Fruit fly (Drosophila melanogaster) whole organism, embryonic: ENCODE results near the gene ast.
A peak's percentile ranks its signal among the peaks of the same experiment; 100 is the strongest.

Experiments used
- B-H1 ChIP-seq: fragments of 200-800 bp; sonication (Bioruptor generic); IDR thresholded peaks from 3 replicates; pipeline ENCODE4 v1.3.6; 2022; ENCODE audit warnings: missing biosample characterization, missing genetic modification characterization
- BEAF-32 ChIP-seq: fragments of 200-800 bp; sonication (Bioruptor generic); optimal IDR thresholded peaks from 3 replicates; lab custom pipeline; 2017; ENCODE audit warnings: missing biosample characterization, missing genetic modification characterization, mild to moderate bottlenecking, moderate library complexity, missing genetic modification reagents
- Blimp-1 ChIP-seq: fragments of 200-800 bp; sonication (Bioruptor generic); optimal IDR thresholded peaks from 3 replicates; lab custom pipeline; 2018; ENCODE audit warnings: missing biosample characterization, missing genetic modification characterization, mild to moderate bottlenecking, moderate library complexity, missing genetic modification reagents
- CG12391 ChIP-seq: fragments of 200-800 bp; sonication (Bioruptor generic); optimal IDR thresholded peaks from 3 replicates; lab custom pipeline; 2018; ENCODE audit warnings: missing biosample characterization, mild to moderate bottlenecking, missing genetic modification characterization, moderate library complexity
- CG15011 ChIP-seq: fragments of 200-800 bp; sonication (Bioruptor generic); optimal IDR thresholded peaks from 3 replicates; lab custom pipeline; 2018; ENCODE audit warnings: missing biosample characterization, mild to moderate bottlenecking, missing genetic modification characterization
- CG16863 ChIP-seq: fragments of 200-800 bp; sonication (Bioruptor generic); optimal IDR thresholded peaks from 3 replicates; lab custom pipeline; 2016; ENCODE audit warnings: missing biosample characterization, missing genetic modification characterization
- CG17186 ChIP-seq: fragments of 200-800 bp; sonication (Bioruptor generic); optimal IDR thresholded peaks from 3 replicates; lab custom pipeline; 2017; ENCODE audit warnings: missing biosample characterization, missing genetic modification reagents, missing genetic modification characterization
- CG17802 ChIP-seq: fragments of 200-800 bp; sonication (Bioruptor generic); optimal IDR thresholded peaks from 2 replicates; lab custom pipeline; 2018; ENCODE audit warnings: missing biosample characterization, mild to moderate bottlenecking, missing genetic modification characterization, moderate library complexity
- CG18011 ChIP-seq: fragments of 200-800 bp; sonication (Bioruptor generic); optimal IDR thresholded peaks from 2 replicates; lab custom pipeline; 2017; ENCODE audit warnings: missing biosample characterization, missing genetic modification characterization, mild to moderate bottlenecking, moderate library complexity, missing genotype
- CG18619 ChIP-seq: fragments of 200-800 bp; sonication (Bioruptor generic); optimal IDR thresholded peaks from 3 replicates; lab custom pipeline; 2017; ENCODE audit warnings: missing biosample characterization, mild to moderate bottlenecking, missing genetic modification characterization
- CG30431 ChIP-seq: fragments of 200-800 bp; sonication (Bioruptor generic); optimal IDR thresholded peaks from 2 replicates; lab custom pipeline; 2017; ENCODE audit warnings: missing biosample characterization, missing genetic modification characterization
- CG32767 ChIP-seq: fragments of 200-800 bp; sonication (Bioruptor generic); IDR thresholded peaks from 2 replicates; pipeline ENCODE4 v1.3.6; 2022; ENCODE audit warnings: missing biosample characterization, missing genetic modification characterization
- CG34224 ChIP-seq: fragments of 200-800 bp; sonication (Bioruptor generic); IDR thresholded peaks from 3 replicates; pipeline ENCODE4 v1.3.6; 2022; ENCODE audit warnings: missing biosample characterization, missing genetic modification characterization; ENCODE audit not compliant: partially characterized antibody
- CG4360 ChIP-seq: fragments of 200-800 bp; sonication (Bioruptor generic); IDR thresholded peaks from 2 replicates; pipeline ENCODE4 v1.3.6; 2022; ENCODE audit warnings: missing biosample characterization, missing genetic modification characterization
- CG4730 ChIP-seq: fragments of 200-800 bp; sonication (Bioruptor generic); IDR thresholded peaks from 2 replicates; pipeline ENCODE4 v1.3.6; 2022; ENCODE audit warnings: missing biosample characterization, missing genetic modification characterization
- CG6854 ChIP-seq: fragments of 200-800 bp; sonication (Bioruptor generic); optimal IDR thresholded peaks from 3 replicates; lab custom pipeline; 2017; ENCODE audit warnings: missing biosample characterization, mild to moderate bottlenecking, missing genetic modification characterization
- CG7839 ChIP-seq: fragments of 200-800 bp; sonication (Bioruptor generic); optimal IDR thresholded peaks from 3 replicates; lab custom pipeline; 2018; ENCODE audit warnings: missing biosample characterization, mild to moderate bottlenecking, missing genetic modification characterization, moderate library complexity
- CG7928 ChIP-seq: fragments of 200-800 bp; sonication (Bioruptor generic); optimal IDR thresholded peaks from 2 replicates; lab custom pipeline; 2017; ENCODE audit warnings: missing biosample characterization, mild to moderate bottlenecking, missing genetic modification characterization
- CG8944 ChIP-seq: fragments of 200-800 bp; sonication (Bioruptor generic); optimal IDR thresholded peaks from 3 replicates; lab custom pipeline; 2016; ENCODE audit warnings: missing biosample characterization, missing genetic modification characterization
- Elba2 ChIP-seq: fragments of 200-800 bp; sonication (Bioruptor generic); optimal IDR thresholded peaks from 3 replicates; lab custom pipeline; 2016; ENCODE audit warnings: missing biosample characterization, missing genetic modification characterization
- Fer2 ChIP-seq: fragments of 200-800 bp; sonication (Bioruptor generic); optimal IDR thresholded peaks from 2 replicates; lab custom pipeline; 2018; ENCODE audit warnings: missing biosample characterization, mild to moderate bottlenecking, missing genetic modification characterization, moderate library complexity
- Gsc ChIP-seq: fragments of 200-800 bp; sonication (Bioruptor generic); IDR thresholded peaks from 2 replicates; pipeline ENCODE4 v1.3.6; 2022; ENCODE audit warnings: missing biosample characterization, missing genetic modification characterization
- Hsf ChIP-seq: fragments of 200-800 bp; sonication (Bioruptor generic); optimal IDR thresholded peaks from 3 replicates; lab custom pipeline; 2016; ENCODE audit warnings: missing biosample characterization, missing genetic modification characterization
- Rx ChIP-seq: fragments of 200-800 bp; sonication (Bioruptor generic); IDR thresholded peaks from 2 replicates; pipeline ENCODE4 v1.3.6; 2022; ENCODE audit warnings: missing biosample characterization, missing genetic modification characterization
- Scr ChIP-seq: fragments of 200-800 bp; sonication (Bioruptor generic); IDR thresholded peaks from 2 replicates; pipeline ENCODE4 v1.3.6; 2022; ENCODE audit warnings: missing biosample characterization, missing genetic modification characterization; ENCODE audit not compliant: partially characterized antibody
- Sry-β ChIP-seq: fragments of 200-800 bp; sonication (Bioruptor generic); optimal IDR thresholded peaks from 2 replicates; lab custom pipeline; 2018; ENCODE audit warnings: missing biosample characterization, mild to moderate bottlenecking, missing genetic modification characterization, moderate library complexity
- Stat92E ChIP-seq, 3 experiments: fragments of >200 bp in 2 of 3; fragments of 200-800 bp in 1 of 3; sonication (Bioruptor generic) in 1 of 3; optimal IDR thresholded peaks; 2 replicates each; lab custom pipeline; 2017 to 2019; ENCODE audit warnings: missing biosample characterization in 3 of 3, missing genetic modification characterization in 3 of 3, mild to moderate bottlenecking in 1 of 3, moderate library complexity in 1 of 3
- Taf1 ChIP-seq: fragments of 200-800 bp; sonication (Bioruptor generic); IDR thresholded peaks from 2 replicates; pipeline ENCODE4 v1.3.6; 2022; ENCODE audit warnings: missing biosample characterization, missing genetic modification characterization
- amos ChIP-seq: fragments of 200-800 bp; sonication (Bioruptor generic); IDR thresholded peaks from 2 replicates; pipeline ENCODE4 v1.3.6; 2022; ENCODE audit warnings: missing biosample characterization, missing genetic modification characterization; ENCODE audit not compliant: partially characterized antibody
- chinmo ChIP-seq: fragments of 200-800 bp; sonication (Bioruptor generic); IDR thresholded peaks from 4 replicates; pipeline ENCODE4 v1.3.6; 2022; ENCODE audit warnings: missing biosample characterization, missing genetic modification characterization; ENCODE audit not compliant: partially characterized antibody
- chn ChIP-seq: fragments of 200-800 bp; sonication (Bioruptor generic); optimal IDR thresholded peaks from 2 replicates; lab custom pipeline; 2016; ENCODE audit warnings: missing biosample characterization, missing genetic modification characterization
- corto ChIP-seq: fragments of 200-800 bp; sonication (Bioruptor generic); optimal IDR thresholded peaks from 2 replicates; lab custom pipeline; 2016; ENCODE audit warnings: missing biosample characterization, mild to moderate bottlenecking, missing genetic modification characterization, moderate library complexity
- dan ChIP-seq: fragments of 200-800 bp; sonication (Bioruptor generic); IDR thresholded peaks from 2 replicates; pipeline ENCODE4 v1.3.6; 2022; ENCODE audit warnings: missing biosample characterization, missing genetic modification characterization
- hbn ChIP-seq: fragments of 200-800 bp; sonication (Bioruptor generic); IDR thresholded peaks from 2 replicates; pipeline ENCODE4 v1.3.6; 2022; ENCODE audit warnings: missing biosample characterization, missing genetic modification characterization; ENCODE audit not compliant: partially characterized antibody
- insv ChIP-seq, 2 experiments: fragments of 200-800 bp; sonication (Bioruptor generic); optimal IDR thresholded peaks; 3 replicates each; lab custom pipeline; 2016 to 2018; ENCODE audit warnings: missing biosample characterization in 2 of 2, missing genetic modification characterization in 2 of 2
- kay ChIP-seq: fragments of 200-800 bp; sonication (Bioruptor generic); optimal IDR thresholded peaks from 2 replicates; lab custom pipeline; 2016; ENCODE audit warnings: missing biosample characterization, missing genetic modification characterization
- lilli ChIP-seq: fragments of 200-800 bp; sonication (Bioruptor generic); optimal IDR thresholded peaks from 3 replicates; lab custom pipeline; 2016; ENCODE audit warnings: missing biosample characterization, missing genetic modification characterization
- mirr ChIP-seq: fragments of 200-800 bp; sonication (Bioruptor generic); optimal IDR thresholded peaks from 3 replicates; lab custom pipeline; 2018; ENCODE audit warnings: missing biosample characterization, mild to moderate bottlenecking, missing genetic modification characterization
- nmo ChIP-seq: fragments of 200-800 bp; sonication (Bioruptor generic); optimal IDR thresholded peaks from 2 replicates; lab custom pipeline; 2018; ENCODE audit warnings: missing biosample characterization, mild to moderate bottlenecking, missing genetic modification characterization, moderate library complexity
- p53 ChIP-seq: fragments of 200-800 bp; sonication (Bioruptor generic); optimal IDR thresholded peaks from 2 replicates; lab custom pipeline; 2016; ENCODE audit warnings: missing biosample characterization, missing genetic modification characterization
- prd ChIP-seq, 3 experiments: fragments of >200 bp in 2 of 3; fragments of 200-800 bp in 1 of 3; sonication (Bioruptor generic) in 1 of 3; optimal IDR thresholded peaks in 2 of 3; IDR thresholded peaks in 1 of 3; 2 replicates in 2 of 3; 3 replicates in 1 of 3; pipeline versions ENCODE4 v1.3.6 to Lab custom; 2017 to 2022; ENCODE audit warnings: missing biosample characterization in 1 of 3, missing genetic modification characterization in 1 of 3
- pum ChIP-seq: fragments of 200-800 bp; sonication (Bioruptor generic); optimal IDR thresholded peaks from 2 replicates; lab custom pipeline; 2016; ENCODE audit warnings: missing biosample characterization, missing genetic modification characterization
- pzg ChIP-seq: fragments of 200-800 bp; sonication (Bioruptor generic); optimal IDR thresholded peaks from 3 replicates; lab custom pipeline; 2018; ENCODE audit warnings: missing biosample characterization, mild to moderate bottlenecking, missing genetic modification characterization, moderate library complexity
- rib ChIP-seq: fragments of 200-800 bp; sonication (Bioruptor generic); IDR thresholded peaks from 2 replicates; pipeline ENCODE4 v1.3.6; 2022; ENCODE audit warnings: missing biosample characterization, missing genetic modification characterization
- tll ChIP-seq, 2 experiments: fragments of 200-800 bp in 1 of 2; fragments of >200 bp in 1 of 2; sonication (Bioruptor generic) in 1 of 2; optimal IDR thresholded peaks; 2 replicates each; lab custom pipeline; 2017 to 2019; ENCODE audit warnings: missing biosample characterization in 2 of 2, missing genetic modification characterization in 2 of 2, mild to moderate bottlenecking in 1 of 2, moderate library complexity in 1 of 2
- tx ChIP-seq: fragments of 200-800 bp; sonication (Bioruptor generic); optimal IDR thresholded peaks from 2 replicates; lab custom pipeline; 2016; ENCODE audit warnings: missing biosample characterization, missing genetic modification characterization
- unpg ChIP-seq: fragments of 200-800 bp; sonication (Bioruptor generic); optimal IDR thresholded peaks from 3 replicates; lab custom pipeline; 2018; ENCODE audit warnings: missing biosample characterization, mild to moderate bottlenecking, missing genetic modification characterization, moderate library complexity
- wor ChIP-seq: fragments of 200-800 bp; sonication (Bioruptor generic); IDR thresholded peaks from 2 replicates; pipeline ENCODE4 v1.3.6; 2022; ENCODE audit warnings: missing biosample characterization, missing genetic modification characterization

The ast gene

DNA sequence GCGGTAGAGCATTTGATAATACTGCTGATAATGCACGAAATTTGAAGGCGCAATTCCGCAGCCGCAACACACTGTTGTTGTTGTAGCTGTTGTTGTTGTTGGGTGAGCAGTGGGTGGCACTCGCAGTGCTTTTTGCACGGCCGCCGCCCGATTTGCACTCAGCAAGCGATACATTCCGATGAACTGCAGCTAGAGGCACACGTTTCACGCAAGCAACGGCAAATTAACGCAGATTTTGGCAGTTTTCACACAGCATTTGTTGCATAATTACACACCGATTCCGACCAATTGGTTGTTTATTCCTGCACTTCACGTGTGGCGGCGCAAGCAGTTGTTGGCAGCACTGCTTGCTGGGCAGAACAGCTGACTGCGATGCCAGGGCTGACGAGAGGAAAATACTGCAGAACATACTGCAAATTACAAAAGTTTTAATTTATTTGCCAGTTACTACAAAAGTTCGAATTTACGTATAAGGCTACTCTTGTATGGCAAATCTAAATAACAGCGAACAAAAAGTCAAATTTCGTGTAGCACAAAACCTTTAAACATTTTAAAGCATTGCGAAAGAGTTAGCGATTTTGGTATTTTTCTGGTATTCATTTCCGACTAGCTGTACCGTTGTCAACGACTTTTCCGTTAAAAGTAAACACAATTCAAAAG is 30.4 kb downstream of the ast start, which contains the start of the genes PolrMT and CG14339 (continued):
- TF ChIP-seq pum (GFP tag; lab: Kevin White, UChicago) (peak; percentile 33), lilli (GFP tag; lab: Kevin White, UChicago) (peak; percentile 40), Fer2 (tag; lab: Kevin White, UChicago) (no peak), Scr (GFP tag; lab: Robert Waterston, UW) (no peak), corto (GFP tag; lab: Kevin White, UChicago) (no peak), CG4360 (peak; percentile 97), CG15011 (GFP tag; lab: Kevin White, UChicago) (no peak), insv (GFP tag; optimal IDR thresholded peaks at IDR 0.05; lab: Kevin White, UChicago) (no peak), CG32767 (GFP tag; lab: Robert Waterston, UW) (no peak), Blimp-1 (GFP tag; lab: Kevin White, UChicago) (no peak), chn (GFP tag; lab: Kevin White, UChicago) (peak; percentile 74), mirr (GFP tag; lab: Kevin White, UChicago) (peak; percentile 18), B-H1 (no peak), CG18619 (peak; percentile 13), Taf1 (no peak), CG34224 (GFP tag; lab: Robert Waterston, UW) (no peak; the same call in 2 of the 3 replicates), CG17186 (GFP tag; lab: Kevin White, UChicago) (no peak), CG18011 (peak; percentile 19), CG6854 (GFP tag; lab: Kevin White, UChicago) (no peak), Sry-β (GFP tag; lab: Kevin White, UChicago) (no peak), CG16863 (GFP tag; lab: Kevin White, UChicago) (no peak), rib (GFP tag; lab: Robert Waterston, UW) (no peak), kay (no peak), tx (GFP tag; lab: Kevin White, UChicago) (peak; percentile 17), CG4730 (GFP tag; lab: Robert Waterston, UW) (0 out of 2 replicates have a peak, but pooled peaks have one; percentile 7), nmo (GFP tag; lab: Kevin White, UChicago) (peak; percentile 62), prd (optimal IDR thresholded peaks at IDR 0.05; lab: Kevin White, UChicago) (no peak), prd (GFP tag; IDR thresholded peaks at IDR 0.05; lab: Robert Waterston, UW) (peak; percentile 30; the same call in 2 of the 3 replicates), unpg (GFP tag; lab: Kevin White, UChicago) (no peak), hbn (GFP tag; lab: Robert Waterston, UW) (no peak), CG7928 (peak; percentile 96), wor (no peak), amos (peak; percentile 35; the same call in 1 of the 2 replicates), CG30431 (GFP tag; lab: Kevin White, UChicago) (no peak), CG7839 (tag; lab: Kevin White, UChicago) (no peak), Stat92E (GFP tag; optimal IDR thresholded peaks at IDR 0.05; lab: Kevin White, UChicago) (no peak), dan (no peak), pzg (GFP tag; lab: Kevin White, UChicago) (peak; percentile 75), Rx (GFP tag; lab: Robert Waterston, UW) (0 out of 2 replicates have a peak, but pooled peaks have one; percentile 6), tll (GFP tag; optimal IDR thresholded peaks at IDR 0.05; lab: Kevin White, UChicago) (no peak), Hsf (GFP tag; lab: Kevin White, UChicago) (peak; percentile 56), chinmo (GFP tag; lab: Robert Waterston, UW) (peak; percentile 78; the same call in 1 of the 4 replicates), Gsc (GFP tag; lab: Robert Waterston, UW) (no peak), BEAF-32 (peak; percentile 41), CG12391 (tag; lab: Kevin White, UChicago) (peak; percentile 46), CG17802 (tag; lab: Kevin White, UChicago) (no peak), Elba2 (GFP tag; lab: Kevin White, UChicago) (peak; percentile 95), CG8944 (peak; percentile 52), p53 (GFP tag; lab: Kevin White, UChicago) (peak; percentile 17)
